Fruit fly (Drosophila melanogaster) whole organism, adult: ENCODE data around the gene CG31459.

Experiments
- CG11617 ChIP-seq: fragments of 200-800 bp; sonication (Bioruptor generic); optimal IDR thresholded peaks from 2 replicates; lab custom pipeline; 2017; ENCODE audit warnings: mild to moderate bottlenecking, missing biosample characterization, missing genetic modification reagents, missing genetic modification characterization
- CG14711 ChIP-seq: fragments of 200-800 bp; sonication (Bioruptor generic); optimal IDR thresholded peaks from 2 replicates; lab custom pipeline; 2018; ENCODE audit warnings: missing biosample characterization, mild to moderate bottlenecking, missing genetic modification characterization, moderate library complexity
- CG33017 ChIP-seq: fragments of 200-800 bp; sonication (Bioruptor generic); optimal IDR thresholded peaks from 2 replicates; lab custom pipeline; 2018; ENCODE audit warnings: missing biosample characterization, mild to moderate bottlenecking, missing genetic modification characterization, moderate library complexity
- Clk ChIP-seq: fragments of 200-800 bp; sonication (Bioruptor generic); optimal IDR thresholded peaks from 2 replicates; lab custom pipeline; 2017; ENCODE audit warnings: missing biosample characterization, missing genetic modification characterization
- Hr96 ChIP-seq: fragments of 200-800 bp; sonication (Bioruptor generic); optimal IDR thresholded peaks from 2 replicates; lab custom pipeline; 2016; ENCODE audit warnings: missing biosample characterization, missing genetic modification characterization
- cic ChIP-seq: fragments of 200-800 bp; sonication (Bioruptor generic); optimal IDR thresholded peaks from 2 replicates; lab custom pipeline; 2017; ENCODE audit warnings: missing biosample characterization, mild to moderate bottlenecking, missing genetic modification characterization, moderate library complexity
- kay ChIP-seq: fragments of 200-800 bp; sonication (Bioruptor generic); peaks from one replicate; lab custom pipeline; 2016; ENCODE audit warnings: missing biosample characterization, missing genetic modification characterization, borderline replicate concordance

DNA sequence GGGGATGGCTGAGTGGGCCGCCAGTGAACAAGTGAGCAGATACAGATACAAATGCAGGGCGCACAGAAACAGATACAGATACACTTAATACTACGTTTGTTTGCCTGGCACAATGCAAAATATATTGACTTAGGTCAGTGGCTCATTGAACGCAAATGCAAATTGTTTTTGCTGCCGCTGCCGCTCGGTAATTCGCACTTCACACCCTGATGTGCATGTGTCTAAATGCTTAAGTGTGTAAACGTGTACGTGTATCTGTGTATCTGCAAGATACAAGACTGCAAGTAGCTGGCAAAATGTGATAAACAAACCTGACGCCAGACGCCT is 32.3 kb upstream of the CG31459 start:
- TF ChIP-seq CG33017 (tag; lab: Kevin White, UChicago) (no peak), cic (peak; percentile 52), kay (GFP tag; lab: Kevin White, UChicago) (no peak), CG14711 (no peak), CG11617 (GFP tag; lab: Kevin White, UChicago) (no peak), Hr96 (GFP tag; lab: Kevin White, UChicago) (no peak), Clk (GFP tag; lab: Kevin White, UChicago) (no peak)
